Worm (Caenorhabditis elegans) whole organism, mixed stage, embryonic: Measurements from ENCODE around the gene grd-9.

Experiments used
- blmp-1 ChIP-seq: fragments of 150-350 bp; optimal IDR thresholded peaks from 2 replicates; lab custom pipeline; 2014; ENCODE audit warnings: missing biosample characterization, missing genetic modification characterization
- ceh-39 ChIP-seq: fragments of 150-350 bp; optimal IDR thresholded peaks from 2 replicates; lab custom pipeline; 2014; ENCODE audit warnings: missing biosample characterization, missing genetic modification characterization
- ceh-43 ChIP-seq: fragments of 200-800 bp; sonication (Bioruptor generic); optimal IDR thresholded peaks from 2 replicates; lab custom pipeline; 2018; ENCODE audit warnings: mild to moderate bottlenecking, missing genetic modification characterization, moderate library complexity, missing compliant biosample characterization
- ceh-83 ChIP-seq: fragments of 200-800 bp; sonication (Bioruptor generic); optimal IDR thresholded peaks from 2 replicates; lab custom pipeline; 2018; ENCODE audit warnings: mild to moderate bottlenecking, missing genetic modification characterization, missing compliant biosample characterization
- elt-1 ChIP-seq: sonication (generic microtip); optimal IDR thresholded peaks from 2 replicates; lab custom pipeline; 2017; ENCODE audit warnings: missing genetic modification characterization, mild to moderate bottlenecking, missing compliant biosample characterization, antibody characterized with exemption, moderate library complexity, borderline replicate concordance; ENCODE audit not compliant: insufficient read depth
- elt-3 ChIP-seq: fragments of 150-350 bp; optimal IDR thresholded peaks from 2 replicates; lab custom pipeline; 2014; ENCODE audit warnings: missing biosample characterization, missing genetic modification characterization
- ham-2 ChIP-seq: fragments of 200-800 bp; sonication (Bioruptor generic); optimal IDR thresholded peaks from 2 replicates; lab custom pipeline; 2018; ENCODE audit warnings: mild to moderate bottlenecking, missing genetic modification characterization, missing compliant biosample characterization
- hlh-1 ChIP-seq: fragments of 150-350 bp; optimal IDR thresholded peaks from 2 replicates; lab custom pipeline; 2014; ENCODE audit warnings: missing biosample characterization, missing genetic modification reagents, missing genetic modification characterization
- lin-13 ChIP-seq: fragments of 150-350 bp; optimal IDR thresholded peaks from 2 replicates; lab custom pipeline; 2014; ENCODE audit warnings: missing biosample characterization, missing genetic modification characterization
- lin-32 ChIP-seq: fragments of 200-800 bp; sonication (Bioruptor generic); optimal IDR thresholded peaks from 2 replicates; lab custom pipeline; 2018; ENCODE audit warnings: mild to moderate bottlenecking, missing genetic modification characterization, missing compliant biosample characterization
- lsy-2 ChIP-seq: fragments of 150-350 bp; optimal IDR thresholded peaks from 2 replicates; lab custom pipeline; 2014; ENCODE audit warnings: missing biosample characterization, missing genetic modification characterization
- mab-5 ChIP-seq: fragments of 150-350 bp; optimal IDR thresholded peaks from 2 replicates; lab custom pipeline; 2014; ENCODE audit warnings: missing biosample characterization, missing genetic modification characterization
- mep-1 ChIP-seq: fragments of 150-350 bp; optimal IDR thresholded peaks from 2 replicates; lab custom pipeline; 2017; ENCODE audit warnings: missing biosample characterization, missing genetic modification reagents, missing genetic modification characterization, inconsistent platforms
- mls-2 ChIP-seq: sonication (generic microtip); optimal IDR thresholded peaks from 2 replicates; lab custom pipeline; 2016; ENCODE audit warnings: mild to moderate bottlenecking, missing genetic modification characterization, moderate library complexity, missing compliant biosample characterization
- nhr-2 ChIP-seq: fragments of 150-350 bp; optimal IDR thresholded peaks from 2 replicates; lab custom pipeline; 2014; ENCODE audit warnings: missing biosample characterization, missing genetic modification characterization
- nhr-237 ChIP-seq: fragments of 150-350 bp; optimal IDR thresholded peaks from 2 replicates; lab custom pipeline; 2014; ENCODE audit warnings: missing biosample characterization, missing genetic modification characterization
- pha-4 ChIP-seq: fragments of 150-350 bp; optimal IDR thresholded peaks from 2 replicates; lab custom pipeline; 2018; ENCODE audit warnings: missing biosample characterization, missing genetic modification reagents, missing genetic modification characterization
- sem-2 ChIP-seq: fragments of 200-800 bp; sonication (Bioruptor generic); optimal IDR thresholded peaks from 2 replicates; lab custom pipeline; 2018; ENCODE audit warnings: mild to moderate bottlenecking, missing genetic modification characterization, missing compliant biosample characterization
- snpc-4 ChIP-seq: fragments of 150-350 bp; optimal IDR thresholded peaks from 2 replicates; lab custom pipeline; 2014; ENCODE audit warnings: missing biosample characterization, missing genetic modification characterization
- sptf-1 ChIP-seq: sonication (generic microtip); optimal IDR thresholded peaks from 2 replicates; lab custom pipeline; 2017; ENCODE audit warnings: mild to moderate bottlenecking, missing genetic modification characterization, moderate library complexity, missing compliant biosample characterization
- tbx-8 ChIP-seq: fragments of 200-800 bp; sonication (Bioruptor generic); optimal IDR thresholded peaks from 2 replicates; lab custom pipeline; 2018; ENCODE audit warnings: mild to moderate bottlenecking, missing genetic modification characterization, moderate library complexity, missing compliant biosample characterization
- unc-39 ChIP-seq: fragments of 150-350 bp; optimal IDR thresholded peaks from 2 replicates; lab custom pipeline; 2014; ENCODE audit warnings: missing biosample characterization, missing genetic modification characterization
- unc-62 ChIP-seq: fragments of 150-350 bp; optimal IDR thresholded peaks from 2 replicates; lab custom pipeline; 2014; ENCODE audit warnings: missing biosample characterization, missing genetic modification reagents, missing genetic modification characterization
- zip-8 ChIP-seq: fragments of 150-350 bp; optimal IDR thresholded peaks from 2 replicates; lab custom pipeline; 2014; ENCODE audit warnings: missing biosample characterization, missing genetic modification characterization
- ztf-11 ChIP-seq: fragments of 150-350 bp; optimal IDR thresholded peaks from 2 replicates; lab custom pipeline; 2014; ENCODE audit warnings: missing biosample characterization, missing genetic modification characterization

Gene grd-9

ce11 chrV:5912426-5912825, 17.3 kb downstream of the grd-9 start, which contains the start of gene C04E6.13:
Gene C04E6.13, plus strand, starts transcription at chrV:5912726.
- TF ChIP-seq elt-3 (tag; lab: Kevin White, UChicago), result no peak
- TF ChIP-seq, all 35 proteins: peak for 0

ce11 chrV:5916862-5917261, 21.7 kb downstream of the grd-9 start:
- TF ChIP-seq lsy-2 (tag; lab: Kevin White, UChicago) (no peak), elt-1 (tag; lab: Kevin White, UChicago) (no peak), ceh-83 (GFP tag; lab: Kevin White, UChicago) (no peak), lin-13 (tag; lab: Kevin White, UChicago) (no peak), pha-4 (no peak), nhr-237 (no peak), tbx-8 (GFP tag; lab: Kevin White, UChicago) (no peak), nhr-2 (tag; lab: Kevin White, UChicago) (no peak), ceh-39 (tag; lab: Kevin White, UChicago) (no peak), sptf-1 (tag; lab: Kevin White, UChicago) (no peak), mls-2 (tag; lab: Kevin White, UChicago) (no peak)

- TF ChIP-seq unc-62, result no peak
- no peak for TF ChIP-seq lsy-2 (tag; lab: Kevin White, UChicago)
- no peak for TF ChIP-seq zip-8
- TF ChIP-seq mep-1 (tag; lab: Kevin White, UChicago), result peak; percentile 30
- TF ChIP-seq ceh-43 (GFP tag; lab: Kevin White, UChicago), result no peak
- no peak for TF ChIP-seq snpc-4 (tag; lab: Kevin White, UChicago)
- peak; percentile 15 for TF ChIP-seq nhr-237
- TF ChIP-seq, all 35 proteins: peak for 2
Observed at ce11 chrV:5917707-5918106, 22.6 kb downstream of the grd-9 start, which contains the start of gene lrpr-1. Gene lrpr-1, minus strand, starts transcription at chrV:5917891.

DNA sequence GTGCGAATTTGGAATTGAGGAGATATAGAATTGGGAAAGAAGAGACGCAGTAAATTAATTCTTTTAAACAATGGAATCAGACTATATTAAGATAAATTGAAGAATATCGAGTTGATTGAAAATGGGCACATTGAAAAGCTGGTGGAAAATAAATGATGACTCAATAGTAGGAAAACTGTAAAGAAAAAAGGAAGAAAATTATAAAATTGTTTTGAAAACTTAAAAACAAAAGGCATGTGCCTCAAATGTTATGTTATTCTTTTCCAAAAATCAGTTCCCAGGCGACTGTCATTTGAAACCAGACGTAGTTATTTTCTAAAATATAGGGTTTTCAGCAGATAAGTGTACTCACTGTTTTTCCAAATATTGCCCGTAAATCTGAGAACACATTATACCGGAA, 24.8 kb downstream of the grd-9 start, which contains the start of gene C04E6.12:
Gene C04E6.12, minus strand, starts transcription at position 101 of the 400 bp plus-strand sequence.
- no peak for TF ChIP-seq mab-5 (tag; lab: Kevin White, UChicago)
- no peak for TF ChIP-seq ham-2
- TF ChIP-seq hlh-1 (tag; lab: Kevin White, UChicago), result no peak
- no peak for TF ChIP-seq sem-2 (GFP tag; lab: Kevin White, UChicago)
- TF ChIP-seq nhr-237, result no peak
- TF ChIP-seq unc-62, result no peak
- TF ChIP-seq ceh-43 (GFP tag; lab: Kevin White, UChicago), result no peak
- no peak for TF ChIP-seq lin-13 (tag; lab: Kevin White, UChicago)
- TF ChIP-seq snpc-4 (tag; lab: Kevin White, UChicago), result no peak

DNA sequence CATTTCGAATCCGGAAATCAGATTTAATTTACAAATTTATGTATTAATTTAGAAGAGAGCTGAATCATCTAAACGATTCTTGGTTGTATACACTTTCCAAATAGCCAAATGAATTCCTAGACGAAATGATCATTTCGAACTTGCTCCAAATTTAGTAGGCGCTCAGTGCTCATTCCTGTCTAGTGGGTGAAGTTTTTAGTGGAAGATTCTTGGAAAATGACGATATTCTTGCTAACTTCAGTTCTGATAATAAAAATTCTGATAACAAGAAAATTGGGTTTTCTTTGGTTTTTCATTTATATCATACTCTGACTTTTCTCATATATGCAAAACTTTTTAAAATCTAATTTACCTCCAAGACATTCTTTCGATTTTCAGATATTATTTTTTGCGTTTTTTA, 26.6 kb downstream of the grd-9 start:
- TF ChIP-seq elt-1 (tag; lab: Kevin White, UChicago), result no peak
- TF ChIP-seq ztf-11 (tag; lab: Kevin White, UChicago), result no peak
- TF ChIP-seq mls-2 (tag; lab: Kevin White, UChicago), result no peak
- TF ChIP-seq mep-1 (tag; lab: Kevin White, UChicago), result no peak
- no peak for TF ChIP-seq lin-32
- no peak for TF ChIP-seq unc-39 (tag; lab: Kevin White, UChicago)
- TF ChIP-seq nhr-2 (tag; lab: Kevin White, UChicago), result no peak
- no peak for TF ChIP-seq ceh-83 (GFP tag; lab: Kevin White, UChicago)
- no peak for TF ChIP-seq hlh-1 (tag; lab: Kevin White, UChicago)
- TF ChIP-seq, all 35 proteins: peak for 0

DNA sequence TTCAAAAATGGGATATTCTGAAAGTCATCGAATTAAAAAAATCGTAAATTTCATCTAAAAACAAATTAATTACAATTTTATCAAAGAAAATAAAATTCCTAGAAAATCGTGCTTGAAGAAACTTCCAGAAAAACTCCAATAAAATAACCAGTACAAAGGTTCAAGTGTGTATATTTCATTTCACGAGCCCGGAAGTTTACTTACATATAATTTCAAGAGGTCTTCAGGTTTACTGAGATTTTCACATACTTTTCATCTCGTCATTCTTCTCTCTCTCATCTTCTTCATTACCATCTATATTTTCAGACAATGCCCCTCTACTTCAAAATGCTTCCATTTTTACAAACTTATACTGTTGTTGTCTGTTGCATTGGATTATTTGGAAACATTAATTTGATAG, 27.1 kb downstream of the grd-9 start, which contains the start of gene srsx-18:
Gene srsx-18, plus strand, starts transcription at position 301 of the 400 bp plus-strand sequence.
- TF ChIP-seq unc-39 (tag; lab: Kevin White, UChicago) (no peak), sptf-1 (tag; lab: Kevin White, UChicago) (no peak)

DNA sequence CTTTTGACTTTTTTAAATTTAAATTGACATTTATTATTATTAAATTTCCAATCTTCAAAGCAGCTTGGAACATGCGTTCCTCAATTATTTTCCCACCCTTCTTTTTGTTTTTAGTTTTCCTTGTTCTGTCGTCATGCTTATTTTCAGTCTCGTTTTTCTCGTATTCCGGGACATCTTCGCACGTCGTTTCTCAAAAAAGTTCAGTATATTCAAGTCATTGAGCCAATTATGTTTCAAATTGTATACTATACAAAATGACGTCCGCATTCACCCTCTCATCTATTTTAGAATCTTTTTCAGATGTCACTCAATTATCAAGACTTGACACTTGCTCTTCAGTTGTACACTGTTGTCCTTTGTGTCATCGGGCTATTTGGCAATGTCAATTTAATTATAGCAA, 32.2 kb downstream of the grd-9 start, which contains the start of gene srsx-17:
Gene srsx-17, plus strand, starts transcription at position 301 of the 400 bp plus-strand sequence.
- TF ChIP-seq ceh-83 (GFP tag; lab: Kevin White, UChicago), result no peak
- TF ChIP-seq blmp-1 (tag; lab: Kevin White, UChicago), result no peak
- no peak for TF ChIP-seq sptf-1 (tag; lab: Kevin White, UChicago)
- TF ChIP-seq, all 35 proteins: peak for 0
